Worm (Caenorhabditis elegans) whole organism, L3 larva: ENCODE results near the gene K05F1.1.
A peak's percentile ranks its signal among the peaks of the same experiment; 100 is the strongest.

ENCODE experiments used
- R02D3.7 ChIP-seq: fragments of 150-350 bp; optimal IDR thresholded peaks from 2 replicates; lab custom pipeline; 2014; ENCODE audit warnings: missing biosample characterization, missing genetic modification characterization
- ZK546.5 ChIP-seq: sonication (generic microtip); optimal IDR thresholded peaks from 2 replicates; lab custom pipeline; 2017; ENCODE audit warnings: missing biosample characterization, missing genetic modification characterization
- aly-2 ChIP-seq: fragments of 150-350 bp; optimal IDR thresholded peaks from 2 replicates; lab custom pipeline; 2014; ENCODE audit warnings: missing biosample characterization, missing genetic modification characterization
- ama-1 ChIP-seq: fragments of 150-350 bp; optimal IDR thresholded peaks from 2 replicates; lab custom pipeline; 2018
- ceh-9 ChIP-seq: sonication (generic microtip); optimal IDR thresholded peaks from 2 replicates; lab custom pipeline; 2018; ENCODE audit warnings: missing biosample characterization, missing genetic modification characterization
- daf-12 ChIP-seq: fragments of 150-350 bp; optimal IDR thresholded peaks from 2 replicates; lab custom pipeline; 2014; ENCODE audit warnings: missing biosample characterization, missing genetic modification reagents, missing genetic modification characterization
- egl-27 ChIP-seq: sonication (generic microtip); optimal IDR thresholded peaks from 4 replicates; lab custom pipeline; 2017; ENCODE audit warnings: missing biosample characterization, missing genetic modification reagents, missing genetic modification characterization
- elt-1 ChIP-seq: fragments of 150-350 bp; optimal IDR thresholded peaks from 2 replicates; lab custom pipeline; 2014; ENCODE audit warnings: missing biosample characterization, missing genetic modification characterization
- elt-2 ChIP-seq: sonication (generic microtip); optimal IDR thresholded peaks from 2 replicates; lab custom pipeline; 2016; ENCODE audit warnings: missing genetic modification reagents, mild to moderate bottlenecking, missing genetic modification characterization, missing compliant biosample characterization
- elt-3 ChIP-seq, 3 experiments: fragments of 150-350 bp in 1 of 3; sonication (generic microtip) in 2 of 3; optimal IDR thresholded peaks; 2 replicates in 2 of 3; 4 replicates in 1 of 3; lab custom pipeline; 2014 to 2017; ENCODE audit warnings: missing biosample characterization in 3 of 3, missing genetic modification characterization in 3 of 3
- eor-1 ChIP-seq, 2 experiments: fragments of 150-350 bp; optimal IDR thresholded peaks; 2 replicates each; lab custom pipeline; 2014 to 2018; ENCODE audit warnings: missing biosample characterization in 2 of 2, missing genetic modification characterization in 2 of 2
- fkh-10 ChIP-seq: sonication (generic microtip); optimal IDR thresholded peaks from 2 replicates; lab custom pipeline; 2017; ENCODE audit warnings: missing biosample characterization, missing genetic modification reagents, missing genetic modification characterization
- lin-15B ChIP-seq: fragments of 150-350 bp; optimal IDR thresholded peaks from 2 replicates; lab custom pipeline; 2014; ENCODE audit warnings: missing biosample characterization, missing genetic modification characterization
- lin-39 ChIP-seq: fragments of 150-350 bp; optimal IDR thresholded peaks from 2 replicates; lab custom pipeline; 2018; ENCODE audit warnings: missing biosample characterization, missing genetic modification reagents, missing genetic modification characterization
- lsy-12 ChIP-seq: sonication (generic microtip); optimal IDR thresholded peaks from 2 replicates; lab custom pipeline; 2016; ENCODE audit warnings: mild to moderate bottlenecking, missing genetic modification characterization, missing compliant biosample characterization
- mdl-1 ChIP-seq: fragments of 150-350 bp; optimal IDR thresholded peaks from 2 replicates; lab custom pipeline; 2014; ENCODE audit warnings: missing biosample characterization, missing genetic modification characterization
- mml-1 ChIP-seq: fragments of 150-350 bp; sonication (generic microtip); optimal IDR thresholded peaks from 3 replicates; lab custom pipeline; 2014; ENCODE audit warnings: missing biosample characterization, missing genetic modification characterization
- nfya-1 ChIP-seq: sonication (generic microtip); optimal IDR thresholded peaks from 2 replicates; lab custom pipeline; 2017; ENCODE audit warnings: missing genetic modification characterization, mild to moderate bottlenecking, missing compliant biosample characterization, antibody characterized with exemption, moderate library complexity; ENCODE audit not compliant: insufficient read depth
- nhr-11 ChIP-seq: fragments of 150-350 bp; optimal IDR thresholded peaks from 2 replicates; lab custom pipeline; 2014; ENCODE audit warnings: missing biosample characterization, missing genetic modification characterization
- nhr-12 ChIP-seq: fragments of 150-350 bp; optimal IDR thresholded peaks from 2 replicates; lab custom pipeline; 2014; ENCODE audit warnings: missing biosample characterization, missing genetic modification characterization
- nhr-23 ChIP-seq: fragments of 150-350 bp; optimal IDR thresholded peaks from 2 replicates; lab custom pipeline; 2014; ENCODE audit warnings: missing biosample characterization, missing genetic modification reagents, missing genetic modification characterization
- nhr-237 ChIP-seq: fragments of 150-350 bp; optimal IDR thresholded peaks from 2 replicates; lab custom pipeline; 2014; ENCODE audit warnings: missing biosample characterization, missing genetic modification characterization
- nhr-25 ChIP-seq: sonication (generic microtip); optimal IDR thresholded peaks from 2 replicates; lab custom pipeline; 2017; ENCODE audit warnings: missing biosample characterization, missing genetic modification characterization
- nhr-28 ChIP-seq: fragments of 150-350 bp; optimal IDR thresholded peaks from 2 replicates; lab custom pipeline; 2014; ENCODE audit warnings: missing biosample characterization, missing genetic modification characterization
- nhr-43 ChIP-seq: sonication (generic microtip); optimal IDR thresholded peaks from 2 replicates; lab custom pipeline; 2016; ENCODE audit warnings: mild to moderate bottlenecking, missing genetic modification characterization, missing compliant biosample characterization; ENCODE audit not compliant: poor library complexity, severe bottlenecking
- nhr-67 ChIP-seq: fragments of 150-350 bp; optimal IDR thresholded peaks from 2 replicates; lab custom pipeline; 2014; ENCODE audit warnings: missing biosample characterization, missing genetic modification characterization
- nhr-76 ChIP-seq: fragments of 150-350 bp; sonication (generic microtip); optimal IDR thresholded peaks from 5 replicates; lab custom pipeline; 2014; ENCODE audit warnings: missing biosample characterization, missing genetic modification characterization
- nhr-77 ChIP-seq: fragments of 150-350 bp; optimal IDR thresholded peaks from 2 replicates; lab custom pipeline; 2014; ENCODE audit warnings: missing biosample characterization, missing genetic modification characterization
- pha-4 ChIP-seq: fragments of 150-350 bp; optimal IDR thresholded peaks from 2 replicates; lab custom pipeline; 2014; ENCODE audit warnings: missing biosample characterization, missing genetic modification reagents, missing genetic modification characterization
- pqm-1 ChIP-seq: fragments of 150-350 bp; optimal IDR thresholded peaks from 2 replicates; lab custom pipeline; 2017; ENCODE audit warnings: missing biosample characterization, missing genetic modification characterization, inconsistent platforms
- sea-2 ChIP-seq: fragments of 150-350 bp; sonication (generic microtip); optimal IDR thresholded peaks from 4 replicates; lab custom pipeline; 2014; ENCODE audit warnings: missing biosample characterization, missing genetic modification reagents, missing genetic modification characterization
- skn-1 ChIP-seq: fragments of 150-350 bp; optimal IDR thresholded peaks from 2 replicates; lab custom pipeline; 2014; ENCODE audit warnings: missing biosample characterization, missing genetic modification characterization
- snpc-4 ChIP-seq: fragments of 150-350 bp; optimal IDR thresholded peaks from 2 replicates; lab custom pipeline; 2014; ENCODE audit warnings: missing biosample characterization, missing genetic modification characterization
- tbx-2 ChIP-seq: sonication (generic microtip); optimal IDR thresholded peaks from 2 replicates; lab custom pipeline; 2016; ENCODE audit warnings: mild to moderate bottlenecking, missing genetic modification characterization, missing compliant biosample characterization
- unc-62 ChIP-seq: fragments of 150-350 bp; sonication (generic microtip); optimal IDR thresholded peaks from 4 replicates; lab custom pipeline; 2014; ENCODE audit warnings: missing biosample characterization, missing genetic modification reagents, missing genetic modification characterization
- zag-1 ChIP-seq: fragments of 150-350 bp; optimal IDR thresholded peaks from 2 replicates; lab custom pipeline; 2014; ENCODE audit warnings: missing biosample characterization, missing genetic modification characterization
- ztf-11 ChIP-seq: fragments of 150-350 bp; optimal IDR thresholded peaks from 2 replicates; lab custom pipeline; 2014; ENCODE audit warnings: missing biosample characterization, missing genetic modification characterization

Gene K05F1.1

ce11 chrII:5819655-5820054, 18.5 kb downstream of the K05F1.1 start:
- peak; percentile 20 for TF ChIP-seq lin-15B (tag; lab: Kevin White, UChicago)
- TF ChIP-seq elt-2 (tag; lab: Kevin White, UChicago): peak; percentile 53
- TF ChIP-seq nhr-43 (tag; lab: Kevin White, UChicago): peak; percentile 49
- peak; percentile 16 for TF ChIP-seq skn-1 (tag; lab: Kevin White, UChicago)
- TF ChIP-seq tbx-2 (tag; lab: Kevin White, UChicago): no peak
- TF ChIP-seq pqm-1 (tag; lab: Kevin White, UChicago): peak; percentile 39
- TF ChIP-seq, all 47 proteins: peak for 5

ce11 chrII:5820282-5820762, 19.1 kb downstream of the K05F1.1 start, which contains the start of gene ehs-1:
TSS of gene ehs-1 (plus strand) at chrII:5820712.
- no peak for TF ChIP-seq ztf-11 (tag; lab: Kevin White, UChicago)
- peak; percentile 43 for TF ChIP-seq nfya-1 (tag; lab: Kevin White, UChicago)
- TF ChIP-seq lin-39 (tag; lab: Kevin White, UChicago): peak; percentile 25
- TF ChIP-seq elt-1 (tag; lab: Kevin White, UChicago): no peak
- TF ChIP-seq nhr-23 (tag; lab: Kevin White, UChicago): no peak
- no peak for TF ChIP-seq ama-1
- TF ChIP-seq ZK546.5 (tag; lab: Kevin White, UChicago): no peak
- TF ChIP-seq nhr-67: no peak
- no peak for TF ChIP-seq aly-2 (tag; lab: Kevin White, UChicago)
- no peak for TF ChIP-seq fkh-10
- TF ChIP-seq elt-2 (tag; lab: Kevin White, UChicago): no peak
- TF ChIP-seq lin-15B (tag; lab: Kevin White, UChicago): peak; percentile 8
- TF ChIP-seq mml-1 (tag; lab: Kevin White, UChicago): no peak
- TF ChIP-seq snpc-4: peak; percentile 26
- no peak for TF ChIP-seq pqm-1 (tag; lab: Kevin White, UChicago)
- TF ChIP-seq pha-4 (tag; lab: Kevin White, UChicago): no peak
- no peak for TF ChIP-seq nhr-11 (tag; lab: Kevin White, UChicago)
- no peak for TF ChIP-seq R02D3.7 (tag; lab: Kevin White, UChicago)
- no peak for TF ChIP-seq eor-1 (tag; optimal IDR thresholded peaks at IDR 0.05; lab: Kevin White, UChicago)
- no peak for TF ChIP-seq nhr-25
- TF ChIP-seq ceh-9: no peak
- no peak for TF ChIP-seq nhr-77
- TF ChIP-seq lsy-12: no peak
- no peak for TF ChIP-seq nhr-76 (tag; lab: Kevin White, UChicago)
- no peak for TF ChIP-seq nhr-28 (tag; lab: Kevin White, UChicago)
- no peak for TF ChIP-seq elt-3 (tag; optimal IDR thresholded peaks at IDR 0.05; lab: Kevin White, UChicago)
- peak; percentile 65 for TF ChIP-seq sea-2 (GFP tag; lab: Kevin White, UChicago)
- TF ChIP-seq daf-12 (tag; lab: Kevin White, UChicago): no peak
- TF ChIP-seq mdl-1 (tag; lab: Kevin White, UChicago): no peak

DNA sequence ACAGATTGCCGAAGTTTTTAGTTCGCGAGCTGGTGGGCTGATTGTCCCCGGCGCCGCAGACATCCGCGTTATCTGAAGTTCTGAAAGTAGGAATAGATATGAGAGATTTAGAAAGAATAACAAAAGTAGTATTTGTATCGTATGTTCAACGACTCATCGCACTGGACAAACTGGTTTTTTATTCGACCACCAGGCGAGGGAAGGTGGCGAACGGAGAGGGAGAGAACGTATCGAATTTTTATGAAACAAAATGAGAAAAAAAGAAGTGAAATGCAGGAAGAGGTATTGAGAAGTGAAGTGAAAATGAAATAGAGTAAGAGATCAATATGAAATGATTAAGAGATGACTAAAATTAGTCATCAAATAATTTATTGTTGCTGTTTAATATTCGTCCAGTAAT, 26.2 kb downstream of the K05F1.1 start, which contains the start of gene tbc-2:
Gene tbc-2, minus strand, starts transcription at position 80 of the 400 bp plus-strand sequence.
- TF ChIP-seq nhr-25 (peak; percentile 23), elt-3 (tag; optimal IDR thresholded peaks at IDR 0.05; lab: Kevin White, UChicago) (no peak), nhr-237 (tag; lab: Kevin White, UChicago) (no peak), nhr-23 (tag; lab: Kevin White, UChicago) (peak; percentile 37)

- TF ChIP-seq nhr-11 (tag; lab: Kevin White, UChicago) (no peak), nfya-1 (tag; lab: Kevin White, UChicago) (no peak), ama-1 (no peak), pqm-1 (tag; lab: Kevin White, UChicago) (no peak), zag-1 (no peak), ztf-11 (tag; lab: Kevin White, UChicago) (no peak), lin-15B (tag; lab: Kevin White, UChicago) (no peak), tbx-2 (tag; lab: Kevin White, UChicago) (no peak), egl-27 (tag; lab: Kevin White, UChicago) (no peak), unc-62 (no peak), nhr-77 (no peak), nhr-43 (tag; lab: Kevin White, UChicago) (no peak), nhr-23 (tag; lab: Kevin White, UChicago) (no peak), nhr-12 (no peak)
Observed at ce11 chrII:5828486-5828885, 27.3 kb downstream of the K05F1.1 start, which contains the start of gene ZK1248.11. TSS of gene ZK1248.11 (minus strand) at chrII:5828586.
